Worm (Caenorhabditis elegans): Measurements from ENCODE around the gene clc-11.

clc-11 gene

DNA sequence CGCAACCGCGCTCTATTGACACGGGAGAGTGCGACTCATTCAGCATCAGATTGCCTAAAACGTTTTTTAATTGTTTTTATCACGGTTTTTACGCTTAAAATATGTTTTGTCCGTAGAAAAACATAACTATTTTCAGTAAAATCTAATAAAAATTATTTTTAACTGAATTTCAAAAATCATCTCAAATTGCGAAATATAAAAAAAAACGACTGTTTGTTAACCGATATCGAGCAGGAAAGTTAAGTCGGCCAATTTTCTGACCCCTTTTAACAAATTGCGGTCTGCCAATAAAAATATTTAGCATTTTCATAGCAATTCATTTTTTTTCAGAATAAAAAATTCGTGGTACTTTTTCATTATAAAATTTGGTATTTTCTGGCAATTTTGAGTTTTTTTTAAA, 18.9 kb downstream of the clc-11 start:
- TF ChIP-seq ama-1 (optimal IDR thresholded peaks at IDR 0.05) (no peak), flt-1 (GFP tag; IDR thresholded peaks at IDR 0.05) (no peak), hmg-4 (GFP tag; optimal IDR thresholded peaks at IDR 0.05) (no peak), F13C5.2 (tag; optimal IDR thresholded peaks at IDR 0.05) (no peak), tbx-11 (GFP tag; IDR thresholded peaks at IDR 0.05) (no peak), ceh-36 (tag; optimal IDR thresholded peaks at IDR 0.05) (no peak), aly-1 (tag; optimal IDR thresholded peaks at IDR 0.05) (no peak), hnd-1 (tag; optimal IDR thresholded peaks at IDR 0.05) (no peak), tbx-37 (GFP tag; conservative IDR thresholded peaks at IDR 0.05) (no peak), B0310.2 (tag; optimal IDR thresholded peaks at IDR 0.05) (no peak), ceh-13 (GFP tag; optimal IDR thresholded peaks at IDR 0.05) (no peak), pes-1 (GFP tag; IDR thresholded peaks at IDR 0.05) (no peak), sea-1 (GFP tag; conservative IDR thresholded peaks at IDR 0.05) (no peak), hmbx-1 (tag; optimal IDR thresholded peaks at IDR 0.05) (no peak), scrt-1 (GFP tag; IDR thresholded peaks at IDR 0.05) (no peak), ets-7 (tag; optimal IDR thresholded peaks at IDR 0.05) (no peak), tra-4 (tag; optimal IDR thresholded peaks at IDR 0.05) (no peak)

ce11 chrV:16118601-16119000, 20.8 kb downstream of the clc-11 start, which contains the start of gene str-103:
Gene str-103, minus strand, starts transcription at chrV:16118701.
- no peak for TF ChIP-seq ama-1 (optimal IDR thresholded peaks at IDR 0.05)
- no peak for TF ChIP-seq pes-1 (GFP tag; IDR thresholded peaks at IDR 0.05)
- no peak for TF ChIP-seq hmg-4 (GFP tag; optimal IDR thresholded peaks at IDR 0.05)
- no peak for TF ChIP-seq tbx-11 (GFP tag; IDR thresholded peaks at IDR 0.05)
- TF ChIP-seq aly-1 (tag; optimal IDR thresholded peaks at IDR 0.05), result no peak
- no peak for TF ChIP-seq hnd-1 (tag; optimal IDR thresholded peaks at IDR 0.05)
- TF ChIP-seq F13C5.2 (tag; optimal IDR thresholded peaks at IDR 0.05), result no peak
- no peak for TF ChIP-seq hmbx-1 (tag; optimal IDR thresholded peaks at IDR 0.05)
- TF ChIP-seq tbx-37 (GFP tag; conservative IDR thresholded peaks at IDR 0.05), result no peak
- no peak for TF ChIP-seq ceh-36 (tag; optimal IDR thresholded peaks at IDR 0.05)
- no peak for TF ChIP-seq scrt-1 (GFP tag; IDR thresholded peaks at IDR 0.05)

DNA sequence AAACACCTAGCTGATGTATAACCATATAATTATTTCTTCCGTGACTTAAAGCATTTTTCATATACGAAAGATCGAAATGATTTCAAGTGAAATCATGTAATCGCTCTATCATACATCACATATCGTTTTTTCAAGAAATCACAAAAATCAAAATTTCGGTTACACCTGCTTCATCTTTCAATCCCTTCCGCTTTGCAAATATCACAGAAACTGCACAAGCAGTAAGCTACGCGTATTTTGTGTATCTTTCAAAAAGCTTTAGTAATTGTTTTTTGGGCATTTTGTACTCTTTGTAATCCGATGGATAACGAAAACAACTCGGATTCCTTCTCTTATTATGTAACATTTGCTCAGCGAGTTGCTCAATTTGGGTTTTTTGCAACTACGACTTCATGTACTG, 24.0 kb downstream of the clc-11 start, which contains the start of gene str-25:
TSS of gene str-25 (plus strand) at position 301 of the 400 bp plus-strand sequence.
- TF ChIP-seq hnd-1 (tag; optimal IDR thresholded peaks at IDR 0.05), result no peak
- TF ChIP-seq tbx-37 (GFP tag; conservative IDR thresholded peaks at IDR 0.05), result no peak
- TF ChIP-seq sea-1 (GFP tag; conservative IDR thresholded peaks at IDR 0.05), result no peak
- TF ChIP-seq hmbx-1 (tag; optimal IDR thresholded peaks at IDR 0.05), result no peak
- TF ChIP-seq pes-1 (GFP tag; IDR thresholded peaks at IDR 0.05), result no peak
- no peak for TF ChIP-seq tbx-11 (GFP tag; IDR thresholded peaks at IDR 0.05)
- TF ChIP-seq F13C5.2 (tag; optimal IDR thresholded peaks at IDR 0.05), result no peak
- TF ChIP-seq ceh-36 (tag; optimal IDR thresholded peaks at IDR 0.05), result no peak
- TF ChIP-seq B0310.2 (tag; optimal IDR thresholded peaks at IDR 0.05), result no peak
- no peak for TF ChIP-seq hmg-4 (GFP tag; optimal IDR thresholded peaks at IDR 0.05)

- TF ChIP-seq tra-4 (tag; optimal IDR thresholded peaks at IDR 0.05) (no peak), ama-1 (optimal IDR thresholded peaks at IDR 0.05) (no peak), ceh-36 (tag; optimal IDR thresholded peaks at IDR 0.05) (no peak), ceh-13 (GFP tag; optimal IDR thresholded peaks at IDR 0.05) (no peak), tbx-11 (GFP tag; IDR thresholded peaks at IDR 0.05) (no peak), hnd-1 (tag; optimal IDR thresholded peaks at IDR 0.05) (no peak), flt-1 (GFP tag; IDR thresholded peaks at IDR 0.05) (no peak), hmbx-1 (tag; optimal IDR thresholded peaks at IDR 0.05) (no peak), tbx-37 (GFP tag; conservative IDR thresholded peaks at IDR 0.05) (no peak), pes-1 (GFP tag; IDR thresholded peaks at IDR 0.05) (no peak), F13C5.2 (tag; optimal IDR thresholded peaks at IDR 0.05) (no peak), ets-7 (tag; optimal IDR thresholded peaks at IDR 0.05) (no peak), B0310.2 (tag; optimal IDR thresholded peaks at IDR 0.05) (no peak), hmg-4 (GFP tag; optimal IDR thresholded peaks at IDR 0.05) (no peak), sea-1 (GFP tag; conservative IDR thresholded peaks at IDR 0.05) (no peak), aly-1 (tag; optimal IDR thresholded peaks at IDR 0.05) (no peak), scrt-1 (GFP tag; IDR thresholded peaks at IDR 0.05) (no peak)
Observed at ce11 chrV:16114237-16114636, 25.2 kb downstream of the clc-11 start, which contains the start of gene srxa-16. Gene srxa-16, minus strand, starts transcription at chrV:16114337.

ce11 chrV:16103594-16103993, 35.8 kb downstream of the clc-11 start, which contains the start of gene argk-1:
Gene argk-1, plus strand, starts transcription at chrV:16103894.
- TF ChIP-seq flt-1 (GFP tag; IDR thresholded peaks at IDR 0.05) (no peak), tra-4 (tag; optimal IDR thresholded peaks at IDR 0.05) (no peak), F13C5.2 (tag; optimal IDR thresholded peaks at IDR 0.05) (no peak), tbx-11 (GFP tag; IDR thresholded peaks at IDR 0.05) (no peak), aly-1 (tag; optimal IDR thresholded peaks at IDR 0.05) (no peak), scrt-1 (GFP tag; IDR thresholded peaks at IDR 0.05) (no peak)

DNA sequence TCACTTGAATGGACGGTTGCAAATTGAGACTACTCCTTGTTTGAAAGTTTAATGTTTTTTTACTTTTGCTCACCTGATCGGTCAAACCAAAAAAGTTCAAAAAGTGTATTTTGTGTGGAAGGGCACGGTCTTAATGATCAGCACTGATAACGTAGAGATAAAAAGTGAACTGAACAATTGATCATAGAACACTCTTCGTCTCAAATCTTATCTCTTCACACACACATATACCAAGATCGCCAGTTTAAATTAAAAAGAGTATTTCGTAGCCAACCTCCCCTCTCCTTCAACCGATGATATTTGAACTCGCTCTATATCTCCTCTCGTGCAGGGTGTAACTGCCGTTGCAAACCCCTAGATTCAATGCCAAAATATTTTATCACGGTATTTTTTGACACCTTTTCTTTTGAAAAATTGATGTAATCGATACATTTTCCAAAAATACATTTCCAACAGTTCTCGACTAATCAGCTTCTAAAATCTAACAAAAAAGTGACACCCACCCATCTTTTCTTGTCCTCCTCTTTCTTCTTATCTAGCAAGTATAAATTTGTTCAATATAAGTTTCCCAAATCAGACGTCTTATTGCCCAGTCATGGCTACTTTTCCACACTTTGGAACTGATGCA, 39.2 kb downstream of the clc-11 start, which contains the start of gene cth-1:
TSS of gene cth-1 (plus strand) at position 578 of the 628 bp plus-strand sequence.
- TF ChIP-seq F13C5.2 (tag; optimal IDR thresholded peaks at IDR 0.05), result no peak
- TF ChIP-seq tbx-11 (GFP tag; IDR thresholded peaks at IDR 0.05), result no peak
- no peak for TF ChIP-seq aly-1 (tag; optimal IDR thresholded peaks at IDR 0.05)
- no peak for TF ChIP-seq scrt-1 (GFP tag; IDR thresholded peaks at IDR 0.05)
- no peak for TF ChIP-seq tra-4 (tag; optimal IDR thresholded peaks at IDR 0.05)
- TF ChIP-seq ceh-13 (GFP tag; optimal IDR thresholded peaks at IDR 0.05), result no peak
- TF ChIP-seq hnd-1 (tag; optimal IDR thresholded peaks at IDR 0.05), result no peak
- no peak for TF ChIP-seq ama-1 (optimal IDR thresholded peaks at IDR 0.05)
- TF ChIP-seq B0310.2 (tag; optimal IDR thresholded peaks at IDR 0.05), result no peak
- no peak for TF ChIP-seq tbx-37 (GFP tag; conservative IDR thresholded peaks at IDR 0.05)
- no peak for TF ChIP-seq flt-1 (GFP tag; IDR thresholded peaks at IDR 0.05)
- TF ChIP-seq sea-1 (GFP tag; conservative IDR thresholded peaks at IDR 0.05), result no peak
- TF ChIP-seq hmg-4 (GFP tag; optimal IDR thresholded peaks at IDR 0.05), result no peak
- no peak for TF ChIP-seq hmbx-1 (tag; optimal IDR thresholded peaks at IDR 0.05)
- no peak for TF ChIP-seq ets-7 (tag; optimal IDR thresholded peaks at IDR 0.05)
- TF ChIP-seq pes-1 (GFP tag; IDR thresholded peaks at IDR 0.05), result no peak
- TF ChIP-seq ceh-36 (tag; optimal IDR thresholded peaks at IDR 0.05), result no peak

- TF ChIP-seq tbx-37 (GFP tag; conservative IDR thresholded peaks at IDR 0.05) (no peak), pes-1 (GFP tag; IDR thresholded peaks at IDR 0.05) (no peak), F13C5.2 (tag; optimal IDR thresholded peaks at IDR 0.05) (no peak)
Observed at ce11 chrV:16099441-16099840, 40.0 kb downstream of the clc-11 start, which contains the start of gene str-7. Gene str-7, minus strand, starts transcription at chrV:16099541.

All from whole organism, early embryonic.